Fruit fly (Drosophila melanogaster): Measurements from ENCODE around the gene bbx.

DNA sequence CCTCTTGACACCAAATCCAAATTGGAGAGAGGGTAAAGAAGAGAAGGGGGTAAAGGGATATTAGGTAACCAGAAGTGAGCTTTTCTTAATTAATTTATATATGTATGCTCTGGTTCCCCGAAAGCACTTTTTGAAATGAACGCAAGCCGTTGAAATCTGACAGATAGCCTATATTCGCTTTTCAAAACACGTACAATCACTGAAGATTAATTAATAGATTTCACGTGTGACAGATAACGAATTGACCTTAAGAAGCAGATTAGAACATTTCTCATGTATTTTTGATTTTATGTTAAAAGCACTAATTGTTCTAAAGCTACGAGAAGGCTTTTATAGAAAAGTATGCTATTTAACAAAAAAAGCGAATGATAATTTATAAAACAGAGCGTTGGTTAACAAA is 25.8 kb upstream of the bbx start:
- TF ChIP-seq h (GFP tag; optimal IDR thresholded peaks at IDR 0.05), result no peak
- TF ChIP-seq dmrt93B (GFP tag; optimal IDR thresholded peaks at IDR 0.05), result no peak
- TF ChIP-seq Myc (optimal IDR thresholded peaks at IDR 0.05), result no peak
- TF ChIP-seq CG32264 (GFP tag; optimal IDR thresholded peaks at IDR 0.05), result no peak
- no peak for TF ChIP-seq Abd-B (GFP tag; optimal IDR thresholded peaks at IDR 0.05)
- TF ChIP-seq Vsx2 (GFP tag; optimal IDR thresholded peaks at IDR 0.05; ENCODE audit: partially characterized antibody), result no peak
- TF ChIP-seq CrebA (GFP tag; optimal IDR thresholded peaks at IDR 0.05; ENCODE audit: borderline replicate concordance), result no peak
- TF ChIP-seq dl (GFP tag; optimal IDR thresholded peaks at IDR 0.05; ENCODE audit: insufficient read depth in 1 of 2, partially characterized antibody in 2 of 2), result no peak

Data from whole organism, wandering third instar larva.